Worm (Caenorhabditis elegans) whole organism, L3 larva: ENCODE measurements around the gene dars-1.

ENCODE experiments used
- ama-1 ChIP-seq: fragments of 150-350 bp; optimal IDR thresholded peaks from 2 replicates; lab custom pipeline; 2018
- elt-1 ChIP-seq: fragments of 150-350 bp; optimal IDR thresholded peaks from 2 replicates; lab custom pipeline; 2014; ENCODE audit warnings: missing biosample characterization, missing genetic modification characterization
- fkh-10 ChIP-seq: sonication (generic microtip); optimal IDR thresholded peaks from 2 replicates; lab custom pipeline; 2017; ENCODE audit warnings: missing biosample characterization, missing genetic modification reagents, missing genetic modification characterization
- nfya-1 ChIP-seq: sonication (generic microtip); optimal IDR thresholded peaks from 2 replicates; lab custom pipeline; 2017; ENCODE audit warnings: missing genetic modification characterization, mild to moderate bottlenecking, missing compliant biosample characterization, antibody characterized with exemption, moderate library complexity; ENCODE audit not compliant: insufficient read depth
- nhr-237 ChIP-seq: fragments of 150-350 bp; optimal IDR thresholded peaks from 2 replicates; lab custom pipeline; 2014; ENCODE audit warnings: missing biosample characterization, missing genetic modification characterization
- nhr-28 ChIP-seq: fragments of 150-350 bp; optimal IDR thresholded peaks from 2 replicates; lab custom pipeline; 2014; ENCODE audit warnings: missing biosample characterization, missing genetic modification characterization
- pha-4 ChIP-seq: fragments of 150-350 bp; optimal IDR thresholded peaks from 2 replicates; lab custom pipeline; 2014; ENCODE audit warnings: missing biosample characterization, missing genetic modification reagents, missing genetic modification characterization
- tbx-2 ChIP-seq: sonication (generic microtip); optimal IDR thresholded peaks from 2 replicates; lab custom pipeline; 2016; ENCODE audit warnings: mild to moderate bottlenecking, missing genetic modification characterization, missing compliant biosample characterization
- ztf-11 ChIP-seq: fragments of 150-350 bp; optimal IDR thresholded peaks from 2 replicates; lab custom pipeline; 2014; ENCODE audit warnings: missing biosample characterization, missing genetic modification characterization
- ztf-4 ChIP-seq: fragments of 150-350 bp; optimal IDR thresholded peaks from 2 replicates; lab custom pipeline; 2014; ENCODE audit warnings: missing biosample characterization, missing genetic modification characterization

DNA sequence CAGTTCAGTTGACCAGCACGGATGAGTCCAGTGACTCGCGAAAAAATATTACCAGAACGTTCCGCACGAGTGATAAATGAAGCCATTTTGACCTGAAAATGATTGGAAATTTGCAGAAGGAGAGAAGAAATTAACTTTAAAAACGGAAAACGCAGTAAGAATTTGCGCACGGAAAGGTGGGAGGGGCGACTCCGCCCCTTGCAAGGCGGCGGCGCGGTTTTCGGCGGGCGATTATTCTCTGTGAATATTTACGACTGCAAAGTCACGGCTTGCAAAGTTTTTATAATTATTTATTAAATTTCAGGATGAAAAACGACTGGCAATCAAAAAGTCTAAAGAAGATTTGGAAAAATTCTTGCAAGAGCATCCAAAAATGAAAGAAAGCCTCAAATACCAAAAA lies 32.6 kb upstream of the dars-1 start, which contains the start of gene mrps-23:
- no peak for TF ChIP-seq nhr-237 (tag; lab: Kevin White, UChicago)
- TF ChIP-seq ztf-11 (tag; lab: Kevin White, UChicago): no peak
- TF ChIP-seq pha-4 (tag; lab: Kevin White, UChicago): peak; percentile 3
- TF ChIP-seq nhr-28: no peak
- no peak for TF ChIP-seq fkh-10
- no peak for TF ChIP-seq ama-1 (lab: Kevin White, UChicago)
- TF ChIP-seq ztf-4 (tag; lab: Kevin White, UChicago): no peak
- TF ChIP-seq nfya-1 (tag; lab: Kevin White, UChicago): peak; percentile 48
- TF ChIP-seq tbx-2 (tag; lab: Kevin White, UChicago): no peak
- TF ChIP-seq elt-1 (tag; lab: Kevin White, UChicago): no peak
